Worm (Caenorhabditis elegans): ENCODE results near the gene srw-13.
"Not testable (repeated sequence)": the region's sequence is repeated elsewhere in the genome, so short reads cannot be mapped to it uniquely, and the experiment has no call there.

The srw-13 gene

ce11 chrV:15193909-15194308, 38.4 kb upstream of the srw-13 start, which contains the start of gene Y75B12B.13:
Gene Y75B12B.13 (minus strand): TSS chrV:15194009.
- TF ChIP-seq F13H6.1 (tag; optimal IDR thresholded peaks at IDR 0.05) = no peak
- no peak for TF ChIP-seq pha-2 (tag; optimal IDR thresholded peaks at IDR 0.05)

ce11 chrV:15197955-15198354, 34.3 kb upstream of the srw-13 start, which contains the start of gene srw-1:
Gene srw-1 (plus strand): TSS chrV:15198255.
- TF ChIP-seq rnt-1 (tag; optimal IDR thresholded peaks at IDR 0.05) = no peak
- TF ChIP-seq C08G9.2 (tag; optimal IDR thresholded peaks at IDR 0.05) = no peak
- TF ChIP-seq C38D4.7 (GFP tag; optimal IDR thresholded peaks at IDR 0.05) = no peak
- no peak for TF ChIP-seq hlh-8 (tag; optimal IDR thresholded peaks at IDR 0.05)
- TF ChIP-seq ceh-2 (tag; optimal IDR thresholded peaks at IDR 0.05) = no peak
- TF ChIP-seq ets-4 (tag; optimal IDR thresholded peaks at IDR 0.05) = no peak
- TF ChIP-seq tbx-2 (tag; optimal IDR thresholded peaks at IDR 0.05) = no peak
- TF ChIP-seq odd-2 (tag; optimal IDR thresholded peaks at IDR 0.05) = no peak
- no peak for TF ChIP-seq ceh-18 (tag; optimal IDR thresholded peaks at IDR 0.05)
- no peak for TF ChIP-seq ama-1 (optimal IDR thresholded peaks at IDR 0.05)
- no peak for TF ChIP-seq ceh-48 (tag; optimal IDR thresholded peaks at IDR 0.05)
- no peak for TF ChIP-seq nhr-11 (tag; optimal IDR thresholded peaks at IDR 0.05)
- TF ChIP-seq ref-2 (tag; optimal IDR thresholded peaks at IDR 0.05) = no peak
- TF ChIP-seq fkh-6 (tag; optimal IDR thresholded peaks at IDR 0.05) = no peak
- TF ChIP-seq ceh-6 (GFP tag; optimal IDR thresholded peaks at IDR 0.05) = no peak
- TF ChIP-seq syd-9 (tag; optimal IDR thresholded peaks at IDR 0.05) = no peak

ce11 chrV:15199768-15200167, 32.5 kb upstream of the srw-13 start, which contains the start of gene Y75B12B.10:
Gene Y75B12B.10 (plus strand): TSS chrV:15200068.
- TF ChIP-seq C38D4.7 (GFP tag; optimal IDR thresholded peaks at IDR 0.05) = no peak
- no peak for TF ChIP-seq dmd-4 (tag; optimal IDR thresholded peaks at IDR 0.05; ENCODE audit: borderline replicate concordance)
- TF ChIP-seq sox-4 (tag; optimal IDR thresholded peaks at IDR 0.05) = no peak
- TF ChIP-seq ceh-6 (GFP tag; optimal IDR thresholded peaks at IDR 0.05) = no peak
- TF ChIP-seq ceh-19 (GFP tag; optimal IDR thresholded peaks at IDR 0.05) = no peak
- no peak for TF ChIP-seq hlh-30 (tag; optimal IDR thresholded peaks at IDR 0.05; ENCODE audit: insufficient read depth)
- no peak for TF ChIP-seq F13H6.1 (tag; optimal IDR thresholded peaks at IDR 0.05)
- no peak for TF ChIP-seq ceh-9 (tag; optimal IDR thresholded peaks at IDR 0.05)
- TF ChIP-seq ahr-1 (tag; optimal IDR thresholded peaks at IDR 0.05) = no peak
- no peak for TF ChIP-seq K09A11.1 (tag; optimal IDR thresholded peaks at IDR 0.05; ENCODE audit: insufficient read depth)
- no peak for TF ChIP-seq C08G9.2 (tag; optimal IDR thresholded peaks at IDR 0.05)
- no peak for TF ChIP-seq zip-5 (tag; optimal IDR thresholded peaks at IDR 0.05)
- no peak for TF ChIP-seq fax-1 (tag; optimal IDR thresholded peaks at IDR 0.05)
- TF ChIP-seq nhr-232 (tag; optimal IDR thresholded peaks at IDR 0.05) = no peak
- no peak for TF ChIP-seq odd-2 (tag; optimal IDR thresholded peaks at IDR 0.05)
- no peak for TF ChIP-seq fkh-6 (tag; optimal IDR thresholded peaks at IDR 0.05)
- no peak for TF ChIP-seq npax-4 (tag; optimal IDR thresholded peaks at IDR 0.05)
- TF ChIP-seq ceh-45 (GFP tag; IDR thresholded peaks at IDR 0.05) = no peak

ce11 chrV:15207681-15208080, 24.6 kb upstream of the srw-13 start, which contains the start of gene C41G6.12:
Gene C41G6.12 (minus strand): TSS chrV:15207781.
- not testable (repeated sequence) for TF ChIP-seq ceh-30, elt-4, nhr-232 (tag; optimal IDR thresholded peaks at IDR 0.05)

- TF ChIP-seq odd-2 (tag; optimal IDR thresholded peaks at IDR 0.05); C38D4.7 (GFP tag; optimal IDR thresholded peaks at IDR 0.05); Y22D7AL.16 (tag; optimal IDR thresholded peaks at IDR 0.05): not testable (repeated sequence)
Measured at ce11 chrV:15211869-15212268, 20.4 kb upstream of the srw-13 start, which contains the start of gene sri-24. Gene sri-24 (plus strand): TSS chrV:15212169.

- not testable (repeated sequence) for TF ChIP-seq fkh-10 (GFP tag; optimal IDR thresholded peaks at IDR 0.05); odd-2 (tag; optimal IDR thresholded peaks at IDR 0.05); ceh-22 (tag; optimal IDR thresholded peaks at IDR 0.05)
Measured at ce11 chrV:15215175-15215574, 17.1 kb upstream of the srw-13 start, which contains the start of gene sri-26. Gene sri-26 (plus strand): TSS chrV:15215475.

All from whole organism, late embryonic.